Worm (Caenorhabditis elegans): ENCODE data around the gene lron-1.
"Not testable (repeated sequence)": the region's sequence is repeated elsewhere in the genome, so short reads cannot be mapped to it uniquely, and the experiment has no call there.

Gene lron-1

ce11 chrX:14572419-14572818 lies at the start of gene lron-1:
Gene lron-1 (plus strand): TSS chrX:14572719.
- TF ChIP-seq ztf-4 (tag; optimal IDR thresholded peaks at IDR 0.05) (no peak), pha-4 (tag; optimal IDR thresholded peaks at IDR 0.05) (peak; percentile 39), nhr-12 (tag; optimal IDR thresholded peaks at IDR 0.05) (no peak)

ce11 chrX:14523275-14523674 lies 49.2 kb upstream of the lron-1 start, which contains the start of gene nspc-16:
Gene nspc-16 (plus strand): TSS chrX:14523575.
- TF ChIP-seq ceh-28 (tag; optimal IDR thresholded peaks at IDR 0.05) (no peak), nhr-237 (tag; optimal IDR thresholded peaks at IDR 0.05) (no peak), nhr-43 (tag; optimal IDR thresholded peaks at IDR 0.05; ENCODE audit: poor library complexity, severe bottlenecking) (no peak), ama-1 (optimal IDR thresholded peaks at IDR 0.05) (no peak), R02D3.7 (tag; optimal IDR thresholded peaks at IDR 0.05) (no peak)

- TF ChIP-seq mml-1, ceh-82, elt-2 (tag; optimal IDR thresholded peaks at IDR 0.05): not testable (repeated sequence)
Observed at ce11 chrX:14525081-14525324, 47.5 kb upstream of the lron-1 start, which contains the start of gene nspc-17. Gene nspc-17 (minus strand): TSS chrX:14525181.

- peak; percentile 96 for TF ChIP-seq R02D3.7 (tag; optimal IDR thresholded peaks at IDR 0.05)
- peak; percentile 100 for TF ChIP-seq ceh-28 (tag; optimal IDR thresholded peaks at IDR 0.05)
- TF ChIP-seq mml-1 (tag; optimal IDR thresholded peaks at IDR 0.05), result peak; percentile 37
- peak; percentile 89 for TF ChIP-seq elt-2 (tag; optimal IDR thresholded peaks at IDR 0.05)
- TF ChIP-seq lin-15B (tag; optimal IDR thresholded peaks at IDR 0.05), result peak; percentile 49
- peak; percentile 73 for TF ChIP-seq nhr-28 (tag; optimal IDR thresholded peaks at IDR 0.05)
- peak; percentile 87 for TF ChIP-seq ceh-16 (tag; optimal IDR thresholded peaks at IDR 0.05)
- TF ChIP-seq daf-12 (tag; optimal IDR thresholded peaks at IDR 0.05), result peak; percentile 97
- peak; percentile 84 for TF ChIP-seq fkh-2 (tag; optimal IDR thresholded peaks at IDR 0.05)
- peak; percentile 38 for TF ChIP-seq nhr-12 (tag; optimal IDR thresholded peaks at IDR 0.05)
- TF ChIP-seq ztf-4 (tag; optimal IDR thresholded peaks at IDR 0.05), result peak; percentile 94
- TF ChIP-seq nhr-43 (tag; optimal IDR thresholded peaks at IDR 0.05; ENCODE audit: poor library complexity, severe bottlenecking), result peak; percentile 99
- TF ChIP-seq sea-2 (GFP tag; optimal IDR thresholded peaks at IDR 0.05), result peak; percentile 80
- peak; percentile 87 for TF ChIP-seq nhr-237 (tag; optimal IDR thresholded peaks at IDR 0.05)
- TF ChIP-seq skn-1 (tag; optimal IDR thresholded peaks at IDR 0.05), result peak; percentile 99
- TF ChIP-seq ama-1 (optimal IDR thresholded peaks at IDR 0.05), result peak; percentile 73
- peak; percentile 96 for TF ChIP-seq pha-4 (tag; optimal IDR thresholded peaks at IDR 0.05)
- peak; percentile 99 for TF ChIP-seq tbx-2 (tag; optimal IDR thresholded peaks at IDR 0.05)
- TF ChIP-seq eor-1 (tag; optimal IDR thresholded peaks at IDR 0.05), result peak in 1 of 2 experiments; percentile 86
- peak; percentile 93 for TF ChIP-seq hmg-11 (tag; optimal IDR thresholded peaks at IDR 0.05)
- peak; percentile 97 for TF ChIP-seq lsy-12 (tag; optimal IDR thresholded peaks at IDR 0.05)
- TF ChIP-seq nhr-77 (tag; optimal IDR thresholded peaks at IDR 0.05), result peak; percentile 99
- TF ChIP-seq nhr-25 (tag; optimal IDR thresholded peaks at IDR 0.05), result peak; percentile 98
- peak; percentile 96 for TF ChIP-seq aly-2 (tag; optimal IDR thresholded peaks at IDR 0.05)
- TF ChIP-seq ceh-9 (tag; optimal IDR thresholded peaks at IDR 0.05), result peak; percentile 100
- peak; percentile 67 to 99 (median 79) for TF ChIP-seq elt-3 (tag; optimal IDR thresholded peaks at IDR 0.05)
- peak; percentile 74 for TF ChIP-seq ztf-11 (tag; optimal IDR thresholded peaks at IDR 0.05)
- peak; percentile 96 for TF ChIP-seq nhr-11 (tag; optimal IDR thresholded peaks at IDR 0.05)
- TF ChIP-seq egl-27 (tag; optimal IDR thresholded peaks at IDR 0.05), result peak; percentile 98
- peak; percentile 100 for TF ChIP-seq egl-5 (tag; optimal IDR thresholded peaks at IDR 0.05)
- peak; percentile 100 for TF ChIP-seq unc-62 (GFP tag; optimal IDR thresholded peaks at IDR 0.05)
- TF ChIP-seq snpc-4 (tag; optimal IDR thresholded peaks at IDR 0.05), result peak; percentile 94
- peak; percentile 100 for TF ChIP-seq ceh-82 (tag; optimal IDR thresholded peaks at IDR 0.05)
- TF ChIP-seq nhr-23 (tag; optimal IDR thresholded peaks at IDR 0.05), result peak; percentile 99
- TF ChIP-seq nhr-76 (tag; optimal IDR thresholded peaks at IDR 0.05), result peak; percentile 89
- TF ChIP-seq nfya-1 (tag; optimal IDR thresholded peaks at IDR 0.05; ENCODE audit: insufficient read depth), result peak; percentile 96
- TF ChIP-seq fkh-10 (GFP tag; optimal IDR thresholded peaks at IDR 0.05), result peak; percentile 97
- peak; percentile 99 for TF ChIP-seq fos-1 (tag; optimal IDR thresholded peaks at IDR 0.05)
- TF ChIP-seq elt-1 (tag; optimal IDR thresholded peaks at IDR 0.05), result peak; percentile 73
- peak; percentile 100 for TF ChIP-seq jun-1 (tag; optimal IDR thresholded peaks at IDR 0.05)
- TF ChIP-seq zag-1 (tag; optimal IDR thresholded peaks at IDR 0.05), result peak; percentile 96
- peak; percentile 100 for TF ChIP-seq lin-39 (tag; optimal IDR thresholded peaks at IDR 0.05)
- peak; percentile 90 for TF ChIP-seq mdl-1 (tag; optimal IDR thresholded peaks at IDR 0.05)
- TF ChIP-seq nhr-67 (tag; optimal IDR thresholded peaks at IDR 0.05), result peak; percentile 75
Observed at ce11 chrX:14525325-14526305, 46.9 kb upstream of the lron-1 start.

Data from whole organism, L3 larva.